Fruit fly (Drosophila melanogaster): ENCODE data around the gene Mcr.

DNA sequence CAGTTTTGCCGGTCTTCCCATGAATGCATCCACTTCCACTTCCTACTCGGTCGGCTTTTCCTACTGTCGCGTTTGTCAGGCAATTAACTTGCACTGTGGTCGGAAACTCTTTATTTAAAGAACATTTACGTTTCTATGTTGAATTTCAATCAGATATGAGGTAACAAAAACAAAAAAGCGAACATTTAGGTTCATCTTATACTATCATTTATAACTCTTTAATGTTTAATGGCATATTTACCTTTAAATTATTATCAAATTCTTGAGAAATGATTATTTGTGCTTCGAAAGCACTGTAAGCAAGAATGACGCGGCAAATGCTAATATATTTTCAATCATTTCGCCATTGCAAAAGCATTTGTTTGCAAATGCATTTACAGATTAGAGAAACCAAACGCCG lies 49.0 kb downstream of the Mcr start:
- TF ChIP-seq achi (GFP tag; optimal IDR thresholded peaks at IDR 0.05), result peak; percentile 28
- TF ChIP-seq dsx (GFP tag; optimal IDR thresholded peaks at IDR 0.05; ENCODE audit: poor library complexity, severe bottlenecking), result no peak
- TF ChIP-seq CG10631 (GFP tag; optimal IDR thresholded peaks at IDR 0.05), result no peak
- no peak for TF ChIP-seq dac (GFP tag; optimal IDR thresholded peaks at IDR 0.05)
- no peak for TF ChIP-seq CG10669 (GFP tag; optimal IDR thresholded peaks at IDR 0.05)
- no peak for TF ChIP-seq CG31627 (GFP tag; optimal IDR thresholded peaks at IDR 0.05)
- no peak for TF ChIP-seq vri (GFP tag; optimal IDR thresholded peaks at IDR 0.05)
- no peak for TF ChIP-seq CG7368 (GFP tag; optimal IDR thresholded peaks at IDR 0.05)
- peak; percentile 5 for TF ChIP-seq pdm3 (GFP tag; optimal IDR thresholded peaks at IDR 0.05)
- TF ChIP-seq Eip78C (GFP tag), result peak; percentile 70
- 0 out of 3 replicates have a peak, but pooled peaks have one; percentile 39 for TF ChIP-seq CG6163 (GFP tag; IDR thresholded peaks at IDR 0.05)
- TF ChIP-seq CG4318 (GFP tag; optimal IDR thresholded peaks at IDR 0.05), result no peak
- no peak for TF ChIP-seq fd59A (GFP tag; optimal IDR thresholded peaks at IDR 0.05)
